Fruit fly (Drosophila melanogaster) whole organism, embryonic: ENCODE measurements around the gene gish.

Experiments
- ATbp ChIP-seq: fragments of 200-800 bp; sonication (Bioruptor generic); optimal IDR thresholded peaks from 2 replicates; lab custom pipeline; 2017; ENCODE audit warnings: missing biosample characterization, mild to moderate bottlenecking, missing genetic modification characterization, missing genetic modification reagents
- Abd-B ChIP-seq: fragments of 200-800 bp; sonication (Bioruptor generic); optimal IDR thresholded peaks from 2 replicates; lab custom pipeline; 2018; ENCODE audit warnings: missing biosample characterization, mild to moderate bottlenecking, missing genetic modification characterization, moderate library complexity
- Atf-2 ChIP-seq: fragments of 200-800 bp; sonication (Bioruptor generic); optimal IDR thresholded peaks from 2 replicates; lab custom pipeline; 2016; ENCODE audit warnings: missing biosample characterization, missing genetic modification characterization
- Atf6 ChIP-seq: fragments of 200-800 bp; sonication (Bioruptor generic); IDR thresholded peaks from 2 replicates; pipeline ENCODE4 v1.3.6; 2022; ENCODE audit warnings: missing biosample characterization, missing genetic modification characterization
- B-H2 ChIP-seq: fragments of 200-800 bp; sonication (Bioruptor generic); optimal IDR thresholded peaks from 2 replicates; lab custom pipeline; 2018; ENCODE audit warnings: missing biosample characterization, mild to moderate bottlenecking, missing genetic modification characterization
- CG10543 ChIP-seq: fragments of 200-800 bp; sonication (Bioruptor generic); optimal IDR thresholded peaks from 3 replicates; lab custom pipeline; 2017; ENCODE audit warnings: missing biosample characterization, mild to moderate bottlenecking, missing genetic modification characterization, moderate library complexity
- CG11085 ChIP-seq: fragments of 200-800 bp; sonication (Bioruptor generic); IDR thresholded peaks from 2 replicates; pipeline ENCODE4 v1.3.6; 2022; ENCODE audit warnings: missing biosample characterization, missing genetic modification characterization
- CG12769 ChIP-seq: fragments of 200-800 bp; sonication (Bioruptor generic); optimal IDR thresholded peaks from 2 replicates; lab custom pipeline; 2019; ENCODE audit warnings: missing biosample characterization, mild to moderate bottlenecking, missing genetic modification characterization, moderate library complexity
- CG13624 ChIP-seq: fragments of 200-800 bp; sonication (Bioruptor generic); optimal IDR thresholded peaks from 2 replicates; lab custom pipeline; 2016; ENCODE audit warnings: missing biosample characterization, missing genetic modification characterization
- CG14667 ChIP-seq: fragments of 200-800 bp; sonication (Bioruptor generic); IDR thresholded peaks from 2 replicates; pipeline ENCODE4 v1.3.6; 2022; ENCODE audit warnings: missing biosample characterization, missing genetic modification characterization
- CG14965 ChIP-seq: fragments of 200-800 bp; sonication (Bioruptor generic); optimal IDR thresholded peaks from 2 replicates; lab custom pipeline; 2016; ENCODE audit warnings: missing biosample characterization, missing genetic modification characterization, borderline replicate concordance
- CG2120 ChIP-seq: fragments of 200-800 bp; sonication (Bioruptor generic); optimal IDR thresholded peaks from 3 replicates; lab custom pipeline; 2016; ENCODE audit warnings: missing biosample characterization, missing genetic modification characterization
- CG3163 ChIP-seq: fragments of 200-800 bp; sonication (Bioruptor generic); optimal IDR thresholded peaks from 3 replicates; lab custom pipeline; 2016; ENCODE audit warnings: missing biosample characterization, missing genetic modification characterization
- CG4854 ChIP-seq: fragments of 200-800 bp; sonication (Bioruptor generic); optimal IDR thresholded peaks from 2 replicates; lab custom pipeline; 2016; ENCODE audit warnings: missing biosample characterization, missing genetic modification characterization, inconsistent platforms
- CG5180 ChIP-seq: fragments of 200-800 bp; sonication (Bioruptor generic); optimal IDR thresholded peaks from 3 replicates; lab custom pipeline; 2017; ENCODE audit warnings: missing biosample characterization, missing genetic modification characterization, mild to moderate bottlenecking, moderate library complexity, missing genetic modification reagents
- CG6254 ChIP-seq: fragments of 200-800 bp; sonication (Bioruptor generic); optimal IDR thresholded peaks from 3 replicates; lab custom pipeline; 2017; ENCODE audit warnings: mild to moderate bottlenecking, missing biosample characterization, missing genetic modification reagents, missing genetic modification characterization
- Deaf1 ChIP-seq: fragments of 200-800 bp; optimal IDR thresholded peaks from 3 replicates; lab custom pipeline; 2019; ENCODE audit warnings: missing biosample characterization, mild to moderate bottlenecking, missing genetic modification characterization, moderate library complexity
- Dp ChIP-seq: fragments of 200-800 bp; sonication (Bioruptor generic); optimal IDR thresholded peaks from 2 replicates; lab custom pipeline; 2018; ENCODE audit warnings: missing biosample characterization, mild to moderate bottlenecking, missing genetic modification characterization, moderate library complexity
- Jarid2 ChIP-seq: fragments of 200-800 bp; sonication (Bioruptor generic); optimal IDR thresholded peaks from 3 replicates; lab custom pipeline; 2017; ENCODE audit warnings: mild to moderate bottlenecking, missing biosample characterization, missing genetic modification reagents, missing genetic modification characterization
- Neu2 ChIP-seq: fragments of 200-800 bp; sonication (Bioruptor generic); optimal IDR thresholded peaks from 3 replicates; lab custom pipeline; 2016; ENCODE audit warnings: missing biosample characterization, missing genetic modification characterization, borderline replicate concordance
- Opbp ChIP-seq: fragments of 200-800 bp; sonication (Bioruptor generic); IDR thresholded peaks from 3 replicates; pipeline ENCODE4 v1.3.6; 2022; ENCODE audit warnings: missing biosample characterization, missing genetic modification characterization; ENCODE audit not compliant: partially characterized antibody
- Sox100B ChIP-seq: fragments of 200-800 bp; sonication (Bioruptor generic); optimal IDR thresholded peaks from 3 replicates; lab custom pipeline; 2018; ENCODE audit warnings: missing biosample characterization, mild to moderate bottlenecking, missing genetic modification characterization
- Taf1 ChIP-seq: fragments of 200-800 bp; sonication (Bioruptor generic); IDR thresholded peaks from 2 replicates; pipeline ENCODE4 v1.3.6; 2022; ENCODE audit warnings: missing biosample characterization, missing genetic modification characterization
- bab2 ChIP-seq: fragments of 200-800 bp; sonication (Bioruptor generic); optimal IDR thresholded peaks from 2 replicates; lab custom pipeline; 2016; ENCODE audit warnings: missing biosample characterization, missing genetic modification characterization
- bsh ChIP-seq, 2 experiments: fragments of 200-800 bp; sonication (Bioruptor generic); optimal IDR thresholded peaks; 2 replicates each; lab custom pipeline; 2017 to 2018; ENCODE audit warnings: mild to moderate bottlenecking in 2 of 2, missing biosample characterization in 2 of 2, missing genetic modification characterization in 2 of 2, moderate library complexity in 1 of 2
- cg ChIP-seq: fragments of 200-800 bp; sonication (Bioruptor generic); optimal IDR thresholded peaks from 3 replicates; lab custom pipeline; 2019; ENCODE audit warnings: missing biosample characterization, mild to moderate bottlenecking, missing genetic modification characterization, moderate library complexity
- corto ChIP-seq: fragments of 200-800 bp; sonication (Bioruptor generic); optimal IDR thresholded peaks from 2 replicates; lab custom pipeline; 2016; ENCODE audit warnings: missing biosample characterization, mild to moderate bottlenecking, missing genetic modification characterization, moderate library complexity
- crc ChIP-seq: fragments of 200-800 bp; sonication (Bioruptor generic); optimal IDR thresholded peaks from 2 replicates; lab custom pipeline; 2016; ENCODE audit warnings: missing biosample characterization, missing genetic modification characterization
- crp ChIP-seq, 2 experiments: fragments of 200-800 bp; sonication (Bioruptor generic); optimal IDR thresholded peaks; 2 replicates in 1 of 2; 3 replicates in 1 of 2; lab custom pipeline; 2017; ENCODE audit warnings: missing biosample characterization in 2 of 2, missing genetic modification characterization in 2 of 2, mild to moderate bottlenecking in 1 of 2, moderate library complexity in 1 of 2
- hb ChIP-seq: fragments of 200-800 bp; sonication (Bioruptor generic); IDR thresholded peaks from 3 replicates; pipeline ENCODE4 v1.3.6; 2022; ENCODE audit warnings: missing biosample characterization, missing genetic modification characterization; ENCODE audit not compliant: partially characterized antibody
- lbe ChIP-seq: fragments of 200-800 bp; sonication (Bioruptor generic); optimal IDR thresholded peaks from 2 replicates; lab custom pipeline; 2016; ENCODE audit warnings: missing biosample characterization, mild to moderate bottlenecking, missing genetic modification characterization
- mirr ChIP-seq: fragments of 200-800 bp; sonication (Bioruptor generic); optimal IDR thresholded peaks from 3 replicates; lab custom pipeline; 2018; ENCODE audit warnings: missing biosample characterization, mild to moderate bottlenecking, missing genetic modification characterization
- nau ChIP-seq: fragments of 200-800 bp; sonication (Bioruptor generic); optimal IDR thresholded peaks from 3 replicates; lab custom pipeline; 2017; ENCODE audit warnings: missing biosample characterization, mild to moderate bottlenecking, missing genetic modification characterization, missing genetic modification reagents
- nom ChIP-seq: fragments of 200-800 bp; sonication (Bioruptor generic); optimal IDR thresholded peaks from 2 replicates; lab custom pipeline; 2017; ENCODE audit warnings: missing biosample characterization, missing genetic modification characterization, mild to moderate bottlenecking, moderate library complexity, missing genetic modification reagents
- otp ChIP-seq: fragments of 200-800 bp; sonication (Bioruptor generic); IDR thresholded peaks from 3 replicates; pipeline ENCODE4, ENCODE4 v1.3.6; 2022; ENCODE audit warnings: missing biosample characterization, missing genetic modification characterization
- pho ChIP-seq: fragments of 200-800 bp; sonication (Bioruptor generic); optimal IDR thresholded peaks from 2 replicates; lab custom pipeline; 2016; ENCODE audit warnings: missing biosample characterization, missing genetic modification characterization
- pros ChIP-seq: fragments of 200-800 bp; sonication (Bioruptor generic); optimal IDR thresholded peaks from 3 replicates; lab custom pipeline; 2019; ENCODE audit warnings: missing biosample characterization, mild to moderate bottlenecking, missing genetic modification characterization, moderate library complexity
- sd ChIP-seq: fragments of 200-800 bp; sonication (Bioruptor generic); optimal IDR thresholded peaks from 3 replicates; lab custom pipeline; 2018; ENCODE audit warnings: missing biosample characterization, mild to moderate bottlenecking, missing genetic modification characterization, moderate library complexity
- slou ChIP-seq: fragments of 200-800 bp; sonication (Bioruptor generic); optimal IDR thresholded peaks from 3 replicates; lab custom pipeline; 2016; ENCODE audit warnings: missing biosample characterization, missing genetic modification characterization
- sug ChIP-seq: fragments of 200-800 bp; optimal IDR thresholded peaks from 2 replicates; lab custom pipeline; 2019; ENCODE audit warnings: missing biosample characterization, mild to moderate bottlenecking, missing genetic modification characterization, moderate library complexity
- tna ChIP-seq: fragments of 200-800 bp; sonication (Bioruptor generic); IDR thresholded peaks from 2 replicates; pipeline ENCODE4 v1.3.6; 2022; ENCODE audit warnings: missing biosample characterization, missing genetic modification characterization; ENCODE audit not compliant: partially characterized antibody
- twi ChIP-seq: fragments of 200-800 bp; optimal IDR thresholded peaks from 2 replicates; lab custom pipeline; 2019; ENCODE audit warnings: missing biosample characterization, mild to moderate bottlenecking, missing genetic modification characterization, moderate library complexity
- wor ChIP-seq: fragments of 200-800 bp; sonication (Bioruptor generic); IDR thresholded peaks from 2 replicates; pipeline ENCODE4 v1.3.6; 2022; ENCODE audit warnings: missing biosample characterization, missing genetic modification characterization
- zen2 ChIP-seq: fragments of 200-800 bp; sonication (Bioruptor generic); IDR thresholded peaks from 3 replicates; pipeline ENCODE4 v1.3.6; 2022; ENCODE audit warnings: missing biosample characterization, missing genetic modification characterization; ENCODE audit not compliant: partially characterized antibody
- zfh1 ChIP-seq: fragments of 200-800 bp; sonication (Bioruptor generic); IDR thresholded peaks from 3 replicates; pipeline ENCODE4 v1.3.6; 2022; ENCODE audit warnings: missing biosample characterization, missing genetic modification characterization

The gish gene

dm6 chr3R:16231385-16232307, 40.6 kb upstream of the gish start (continued):
- TF ChIP-seq Sox100B (GFP tag; lab: Kevin White, UChicago) (peak; percentile 84), sug (tag; lab: Kevin White, UChicago) (peak; percentile 67), wor (GFP tag; lab: Robert Waterston, UW) (no peak), mirr (GFP tag; lab: Kevin White, UChicago) (peak; percentile 20), tna (GFP tag; lab: Robert Waterston, UW) (no peak), slou (GFP tag; lab: Kevin White, UChicago) (no peak), CG11085 (GFP tag; lab: Robert Waterston, UW) (no peak), CG4854 (GFP tag; lab: Kevin White, UChicago) (peak; percentile 40), CG14667 (no peak), Jarid2 (peak; percentile 37), Atf-2 (peak; percentile 74), hb (no peak), corto (GFP tag; lab: Kevin White, UChicago) (no peak), crc (GFP tag; lab: Kevin White, UChicago) (peak; percentile 49)

dm6 chr3R:16232569-16232968, 39.7 kb upstream of the gish start:
- TF ChIP-seq bsh (GFP tag; optimal IDR thresholded peaks at IDR 0.05; lab: Kevin White, UChicago) (peak in 1 of 2 experiments; percentile 28), lbe (GFP tag; lab: Kevin White, UChicago) (peak; percentile 25), CG5180 (peak; percentile 37), nom (GFP tag; lab: Kevin White, UChicago) (peak; percentile 54), CG6254 (GFP tag; lab: Kevin White, UChicago) (no peak), Opbp (GFP tag; lab: Robert Waterston, UW) (no peak)

- TF ChIP-seq CG3163 (GFP tag; lab: Kevin White, UChicago) (no peak), Neu2 (GFP tag; lab: Kevin White, UChicago) (no peak), crp (GFP tag; optimal IDR thresholded peaks at IDR 0.05; lab: Kevin White, UChicago) (peak in 1 of 2 experiments; percentile 28), cg (GFP tag; lab: Kevin White, UChicago) (peak; percentile 16), CG2120 (GFP tag; lab: Kevin White, UChicago) (peak; percentile 1), Taf1 (GFP tag; lab: Robert Waterston, UW) (no peak), CG5180 (peak; percentile 2), sd (tag; lab: Kevin White, UChicago) (peak; percentile 52), Atf6 (no peak), B-H2 (GFP tag; lab: Kevin White, UChicago) (no peak), twi (tag; lab: Kevin White, UChicago) (peak; percentile 54), Dp (no peak), Atf-2 (no peak), bab2 (GFP tag; lab: Kevin White, UChicago) (no peak), nau (GFP tag; lab: Kevin White, UChicago) (peak; percentile 24), otp (GFP tag; lab: Robert Waterston, UW) (no peak), CG12769 (peak; percentile 96), CG10543 (GFP tag; lab: Kevin White, UChicago) (peak; percentile 51), Abd-B (GFP tag; lab: Kevin White, UChicago) (no peak), pros (GFP tag; lab: Kevin White, UChicago) (peak; percentile 17), Deaf1 (tag; lab: Kevin White, UChicago) (peak; percentile 74), zen2 (GFP tag; lab: Robert Waterston, UW) (no peak), zfh1 (GFP tag; lab: Robert Waterston, UW) (no peak), CG14965 (GFP tag; lab: Kevin White, UChicago) (no peak), CG13624 (GFP tag; lab: Kevin White, UChicago) (peak; percentile 9), ATbp (GFP tag; lab: Kevin White, UChicago) (no peak), pho (GFP tag; lab: Kevin White, UChicago) (no peak)
These were observed 38.0 kb upstream of the gish start for dm6 chr3R:16234298-16234697.
